Fruit fly (Drosophila melanogaster) whole organism, embryonic: ENCODE data around the gene Wdr62.
A peak's percentile ranks its signal among the peaks of the same experiment; 100 is the strongest.

Source experiments
- Aef1 ChIP-seq: fragments of 200-800 bp; sonication (Bioruptor generic); IDR thresholded peaks from 3 replicates; pipeline ENCODE4 v1.3.6; 2022; ENCODE audit warnings: missing biosample characterization, missing genetic modification characterization
- CG10147 ChIP-seq: fragments of 200-800 bp; sonication (Bioruptor generic); optimal IDR thresholded peaks from 2 replicates; lab custom pipeline; 2019; ENCODE audit warnings: missing biosample characterization, mild to moderate bottlenecking, missing genetic modification characterization, moderate library complexity
- CG10462 ChIP-seq: fragments of 200-800 bp; sonication (Bioruptor generic); optimal IDR thresholded peaks from 2 replicates; lab custom pipeline; 2016; ENCODE audit warnings: missing biosample characterization, missing genetic modification characterization
- CG13287 ChIP-seq: fragments of 200-800 bp; sonication (Bioruptor generic); IDR thresholded peaks from 2 replicates; pipeline ENCODE4 v1.3.6; 2022; ENCODE audit warnings: missing biosample characterization, missing genetic modification characterization; ENCODE audit not compliant: partially characterized antibody
- CG13424 ChIP-seq: fragments of 200-800 bp; sonication (Bioruptor generic); optimal IDR thresholded peaks from 2 replicates; lab custom pipeline; 2019; ENCODE audit warnings: missing biosample characterization, mild to moderate bottlenecking, missing genetic modification characterization, moderate library complexity
- CG14667 ChIP-seq: fragments of 200-800 bp; sonication (Bioruptor generic); IDR thresholded peaks from 2 replicates; pipeline ENCODE4 v1.3.6; 2022; ENCODE audit warnings: missing biosample characterization, missing genetic modification characterization
- CG14965 ChIP-seq: fragments of 200-800 bp; sonication (Bioruptor generic); optimal IDR thresholded peaks from 2 replicates; lab custom pipeline; 2016; ENCODE audit warnings: missing biosample characterization, missing genetic modification characterization, borderline replicate concordance
- CG17328 ChIP-seq: fragments of 200-800 bp; sonication (Bioruptor generic); IDR thresholded peaks from 2 replicates; pipeline ENCODE4 v1.3.6; 2022; ENCODE audit warnings: missing biosample characterization, missing genetic modification characterization
- CG17568 ChIP-seq: fragments of 200-800 bp; sonication (Bioruptor generic); optimal IDR thresholded peaks from 2 replicates; lab custom pipeline; 2018; ENCODE audit warnings: missing biosample characterization, mild to moderate bottlenecking, missing genetic modification characterization, moderate library complexity
- CG17612 ChIP-seq: fragments of 200-800 bp; sonication (Bioruptor generic); IDR thresholded peaks from 2 replicates; pipeline ENCODE4 v1.3.6; 2022; ENCODE audit warnings: missing biosample characterization, missing genetic modification characterization
- CG17829 ChIP-seq: fragments of 200-800 bp; optimal IDR thresholded peaks from 2 replicates; lab custom pipeline; 2019; ENCODE audit warnings: missing biosample characterization, mild to moderate bottlenecking, missing genetic modification characterization, moderate library complexity
- CG17912 ChIP-seq: fragments of 200-800 bp; sonication (Bioruptor generic); optimal IDR thresholded peaks from 2 replicates; lab custom pipeline; 2018; ENCODE audit warnings: missing biosample characterization, mild to moderate bottlenecking, missing genetic modification characterization
- CG18011 ChIP-seq: fragments of 200-800 bp; sonication (Bioruptor generic); optimal IDR thresholded peaks from 2 replicates; lab custom pipeline; 2017; ENCODE audit warnings: missing biosample characterization, missing genetic modification characterization, mild to moderate bottlenecking, moderate library complexity, missing genotype
- CG18262 ChIP-seq: fragments of 200-800 bp; optimal IDR thresholded peaks from 3 replicates; lab custom pipeline; 2019; ENCODE audit warnings: missing biosample characterization, mild to moderate bottlenecking, missing genetic modification characterization, moderate library complexity
- CG30020 ChIP-seq: fragments of 200-800 bp; optimal IDR thresholded peaks from 2 replicates; lab custom pipeline; 2019; ENCODE audit warnings: missing biosample characterization, mild to moderate bottlenecking, missing genetic modification characterization, moderate library complexity
- CG32532 ChIP-seq: fragments of 200-800 bp; sonication (Bioruptor generic); IDR thresholded peaks from 2 replicates; pipeline ENCODE4 v1.3.6; 2022; ENCODE audit warnings: missing biosample characterization, missing genetic modification characterization
- CG3281 ChIP-seq: fragments of 200-800 bp; sonication (Bioruptor generic); optimal IDR thresholded peaks from 3 replicates; lab custom pipeline; 2017; ENCODE audit warnings: missing biosample characterization, mild to moderate bottlenecking, missing genetic modification characterization
- CG3726 ChIP-seq: fragments of 200-800 bp; sonication (Bioruptor generic); IDR thresholded peaks from 3 replicates; pipeline ENCODE4, ENCODE4 v1.3.6; 2022; ENCODE audit warnings: missing biosample characterization, missing genetic modification characterization
- CG7745 ChIP-seq: fragments of 200-800 bp; sonication (Bioruptor generic); optimal IDR thresholded peaks from 2 replicates; lab custom pipeline; 2018; ENCODE audit warnings: missing biosample characterization, mild to moderate bottlenecking, missing genetic modification characterization, moderate library complexity
- CG8089 ChIP-seq: fragments of 200-800 bp; sonication (Bioruptor generic); optimal IDR thresholded peaks from 3 replicates; lab custom pipeline; 2016; ENCODE audit warnings: missing biosample characterization, missing genetic modification characterization
- CG8478 ChIP-seq: fragments of >200 bp; optimal IDR thresholded peaks from 2 replicates; lab custom pipeline; 2018
- CTCF ChIP-seq: fragments of 200-800 bp; sonication (Bioruptor generic); optimal IDR thresholded peaks from 2 replicates; lab custom pipeline; 2017; ENCODE audit warnings: missing biosample characterization, mild to moderate bottlenecking, missing genetic modification characterization, moderate library complexity
- CoRest ChIP-seq: fragments of 200-800 bp; sonication (Bioruptor generic); optimal IDR thresholded peaks from 3 replicates; lab custom pipeline; 2018; ENCODE audit warnings: missing biosample characterization, mild to moderate bottlenecking, missing genetic modification characterization, moderate library complexity
- D ChIP-seq, 2 experiments: fragments of 200-800 bp in 1 of 2; fragments of >200 bp in 1 of 2; sonication (Bioruptor generic) in 1 of 2; optimal IDR thresholded peaks; 2 replicates in 1 of 2; 3 replicates in 1 of 2; lab custom pipeline; 2017; ENCODE audit warnings: mild to moderate bottlenecking in 1 of 2, missing biosample characterization in 1 of 2, missing genetic modification characterization in 1 of 2, missing genetic modification reagents in 1 of 2
- D19B ChIP-seq: fragments of 200-800 bp; sonication (Bioruptor generic); optimal IDR thresholded peaks from 2 replicates; lab custom pipeline; 2017; ENCODE audit warnings: missing biosample characterization, mild to moderate bottlenecking, missing genetic modification characterization
- NfI ChIP-seq: fragments of 200-800 bp; sonication (Bioruptor generic); optimal IDR thresholded peaks from 3 replicates; lab custom pipeline; 2018; ENCODE audit warnings: missing biosample characterization, mild to moderate bottlenecking, missing genetic modification characterization, moderate library complexity
- Ptx1 ChIP-seq: fragments of 200-800 bp; sonication (Bioruptor generic); IDR thresholded peaks from 2 replicates; pipeline ENCODE4 v1.3.6; 2022; ENCODE audit warnings: missing biosample characterization, missing genetic modification characterization
- Trl ChIP-seq, 3 experiments: fragments of >200 bp in 2 of 3; fragments of 200-800 bp in 1 of 3; sonication (Bioruptor generic) in 1 of 3; optimal IDR thresholded peaks; 2 replicates in 1 of 3; 3 replicates in 2 of 3; lab custom pipeline; 2016 to 2017; ENCODE audit warnings: missing biosample characterization in 1 of 3, missing genetic modification characterization in 1 of 3
- YL-1 ChIP-seq: fragments of 200-800 bp; sonication (Bioruptor generic); optimal IDR thresholded peaks from 3 replicates; lab custom pipeline; 2017; ENCODE audit warnings: missing biosample characterization, mild to moderate bottlenecking, missing genetic modification characterization
- ac ChIP-seq: fragments of 200-800 bp; sonication (Bioruptor generic); optimal IDR thresholded peaks from 3 replicates; lab custom pipeline; 2017; ENCODE audit warnings: missing biosample characterization, mild to moderate bottlenecking, missing genetic modification characterization
- amos ChIP-seq: fragments of 200-800 bp; sonication (Bioruptor generic); IDR thresholded peaks from 2 replicates; pipeline ENCODE4 v1.3.6; 2022; ENCODE audit warnings: missing biosample characterization, missing genetic modification characterization; ENCODE audit not compliant: partially characterized antibody
- crol ChIP-seq: fragments of 200-800 bp; sonication (Bioruptor generic); IDR thresholded peaks from 2 replicates; pipeline ENCODE4 v1.3.6; 2022; ENCODE audit warnings: missing biosample characterization, missing genetic modification characterization
- dati ChIP-seq: fragments of 200-800 bp; sonication (Bioruptor generic); IDR thresholded peaks from 2 replicates; pipeline ENCODE4 v1.3.6; 2022; ENCODE audit warnings: missing biosample characterization, missing genetic modification characterization
- dimm ChIP-seq: fragments of 200-800 bp; sonication (Bioruptor generic); IDR thresholded peaks from 2 replicates; pipeline ENCODE4 v1.3.6; 2022; ENCODE audit warnings: missing biosample characterization, missing genetic modification characterization
- disco-r ChIP-seq: fragments of 200-800 bp; sonication (Bioruptor generic); optimal IDR thresholded peaks from 2 replicates; lab custom pipeline; 2016; ENCODE audit warnings: missing biosample characterization, missing genetic modification characterization
- ewg ChIP-seq: fragments of 200-800 bp; sonication (Bioruptor generic); optimal IDR thresholded peaks from 3 replicates; lab custom pipeline; 2017; ENCODE audit warnings: mild to moderate bottlenecking, missing biosample characterization, missing genetic modification reagents, missing genetic modification characterization
- exex ChIP-seq: fragments of 200-800 bp; sonication (Bioruptor generic); optimal IDR thresholded peaks from 4 replicates; lab custom pipeline; 2018; ENCODE audit warnings: missing biosample characterization, mild to moderate bottlenecking, missing genetic modification characterization, moderate library complexity
- gcm ChIP-seq: fragments of 200-800 bp; sonication (Bioruptor generic); optimal IDR thresholded peaks from 2 replicates; lab custom pipeline; 2019; ENCODE audit warnings: missing biosample characterization, mild to moderate bottlenecking, missing genetic modification characterization, moderate library complexity
- gcm2 ChIP-seq: fragments of 200-800 bp; sonication (Bioruptor generic); optimal IDR thresholded peaks from 2 replicates; lab custom pipeline; 2016; ENCODE audit warnings: missing biosample characterization, missing genetic modification characterization
- ind ChIP-seq: fragments of 200-800 bp; sonication (Bioruptor generic); optimal IDR thresholded peaks from 3 replicates; lab custom pipeline; 2016; ENCODE audit warnings: missing biosample characterization, missing genetic modification characterization
- nmo ChIP-seq: fragments of 200-800 bp; sonication (Bioruptor generic); optimal IDR thresholded peaks from 2 replicates; lab custom pipeline; 2018; ENCODE audit warnings: missing biosample characterization, mild to moderate bottlenecking, missing genetic modification characterization, moderate library complexity
- nom ChIP-seq: fragments of 200-800 bp; sonication (Bioruptor generic); optimal IDR thresholded peaks from 2 replicates; lab custom pipeline; 2017; ENCODE audit warnings: missing biosample characterization, missing genetic modification characterization, mild to moderate bottlenecking, moderate library complexity, missing genetic modification reagents
- schlank ChIP-seq: fragments of 200-800 bp; sonication (Bioruptor generic); optimal IDR thresholded peaks from 2 replicates; lab custom pipeline; 2018; ENCODE audit warnings: missing biosample characterization, mild to moderate bottlenecking, missing genetic modification characterization
- sna ChIP-seq: fragments of 200-800 bp; sonication (Bioruptor generic); IDR thresholded peaks from 2 replicates; pipeline ENCODE4 v1.3.6; 2022; ENCODE audit warnings: missing biosample characterization, missing genetic modification characterization; ENCODE audit not compliant: partially characterized antibody
- tup ChIP-seq: fragments of 200-800 bp; sonication (Bioruptor generic); optimal IDR thresholded peaks from 2 replicates; lab custom pipeline; 2016; ENCODE audit warnings: missing biosample characterization, mild to moderate bottlenecking, missing genetic modification characterization, moderate library complexity
- tx ChIP-seq: fragments of 200-800 bp; sonication (Bioruptor generic); optimal IDR thresholded peaks from 2 replicates; lab custom pipeline; 2016; ENCODE audit warnings: missing biosample characterization, missing genetic modification characterization
- vfl ChIP-seq: fragments of 200-800 bp; sonication (Bioruptor generic); optimal IDR thresholded peaks from 2 replicates; lab custom pipeline; 2016; ENCODE audit warnings: missing biosample characterization, missing genetic modification characterization
- vvl ChIP-seq: fragments of 200-800 bp; sonication (Bioruptor generic); IDR thresholded peaks from 2 replicates; pipeline ENCODE4 v1.3.6; 2022; ENCODE audit warnings: missing biosample characterization, missing genetic modification characterization
- z ChIP-seq: fragments of 200-800 bp; sonication (Bioruptor generic); IDR thresholded peaks from 3 replicates; pipeline ENCODE4 v1.3.6; 2022; ENCODE audit warnings: missing biosample characterization, missing genetic modification characterization
- zen ChIP-seq: fragments of 200-800 bp; sonication (Bioruptor generic); optimal IDR thresholded peaks from 3 replicates; lab custom pipeline; 2018; ENCODE audit warnings: missing biosample characterization, mild to moderate bottlenecking, missing genetic modification characterization, moderate library complexity

Wdr62 gene

dm6 chr2L:1970312-1970929 is 86.0 kb downstream of the Wdr62 start, which contains the start of gene erm (continued):
- no peak for TF ChIP-seq CG17612 (GFP tag; lab: Robert Waterston, UW)
- peak; percentile 43 for TF ChIP-seq gcm (GFP tag; lab: Kevin White, UChicago)
- peak; percentile 67; the same call in 1 of the 3 replicates for TF ChIP-seq z
- TF ChIP-seq vfl (GFP tag; lab: Kevin White, UChicago), result no peak
- no peak for TF ChIP-seq ind (GFP tag; lab: Kevin White, UChicago)
- no peak for TF ChIP-seq CG17568
- TF ChIP-seq schlank (tag; lab: Kevin White, UChicago), result no peak
- TF ChIP-seq CG10147 (GFP tag; lab: Kevin White, UChicago), result no peak
- no peak for TF ChIP-seq CG3281 (GFP tag; lab: Kevin White, UChicago)
- no peak for TF ChIP-seq tx (GFP tag; lab: Kevin White, UChicago)
- TF ChIP-seq CG10462 (GFP tag; lab: Kevin White, UChicago), result no peak
- no peak for TF ChIP-seq exex (tag; lab: Kevin White, UChicago)
- peak; percentile 44 for TF ChIP-seq nmo
- TF ChIP-seq CG3726 (GFP tag; lab: Robert Waterston, UW), result no peak
- no peak for TF ChIP-seq CG13424
- TF ChIP-seq gcm2 (GFP tag; lab: Kevin White, UChicago), result no peak
- peak; percentile 79 for TF ChIP-seq ewg (GFP tag; lab: Kevin White, UChicago)
- peak; percentile 63 for TF ChIP-seq CG8478 (lab: Kevin White, UChicago)
- no peak for TF ChIP-seq CG17912 (GFP tag; lab: Kevin White, UChicago)
- TF ChIP-seq D19B, result no peak
- TF ChIP-seq NfI (GFP tag; lab: Kevin White, UChicago), result no peak
- no peak for TF ChIP-seq dati
- TF ChIP-seq YL-1, result no peak
- no peak for TF ChIP-seq nom
- peak; percentile 27 to 76 for TF ChIP-seq Trl (optimal IDR thresholded peaks at IDR 0.05; lab: Kevin White, UChicago)
- peak; percentile 57 for TF ChIP-seq Trl (GFP tag; optimal IDR thresholded peaks at IDR 0.05; lab: Kevin White, UChicago)
- TF ChIP-seq CG32532, result peak; percentile 29; the same call in 1 of the 2 replicates
- TF ChIP-seq amos (GFP tag; lab: Robert Waterston, UW), result no peak
- TF ChIP-seq crol (GFP tag; lab: Robert Waterston, UW), result peak; percentile 91
- no peak for TF ChIP-seq CG14965
- TF ChIP-seq CG17829 (tag; lab: Kevin White, UChicago), result peak; percentile 16
- peak; percentile 57 for TF ChIP-seq zen (tag; lab: Kevin White, UChicago)
- TF ChIP-seq CG18011 (GFP tag; lab: Kevin White, UChicago), result no peak
- TF ChIP-seq CG8089 (GFP tag; lab: Kevin White, UChicago), result no peak
- peak; percentile 75 for TF ChIP-seq Aef1 (GFP tag; lab: Robert Waterston, UW)
- no peak for TF ChIP-seq tup
- TF ChIP-seq sna (GFP tag; lab: Robert Waterston, UW), result peak; percentile 49; the same call in 1 of the 2 replicates
- no peak for TF ChIP-seq disco-r
- TF ChIP-seq dimm (GFP tag; lab: Robert Waterston, UW), result no peak
- no peak for TF ChIP-seq Ptx1 (GFP tag; lab: Robert Waterston, UW)
- TF ChIP-seq CG30020 (tag; lab: Kevin White, UChicago), result no peak
- no peak for TF ChIP-seq D (optimal IDR thresholded peaks at IDR 0.05; lab: Kevin White, UChicago)
- TF ChIP-seq D (GFP tag; optimal IDR thresholded peaks at IDR 0.05; lab: Kevin White, UChicago), result no peak
- TF ChIP-seq CG14667 (GFP tag; lab: Robert Waterston, UW), result no peak
- TF ChIP-seq CoRest (tag; lab: Kevin White, UChicago), result peak; percentile 63
- TF ChIP-seq CG7745 (tag; lab: Kevin White, UChicago), result no peak
- TF ChIP-seq vvl, result peak; percentile 49; the same call in 1 of the 2 replicates
- peak; percentile 19 for TF ChIP-seq ac
- TF ChIP-seq CTCF (GFP tag; lab: Kevin White, UChicago), result no peak
- TF ChIP-seq CG18262, result no peak
- no peak for TF ChIP-seq CG17328 (GFP tag; lab: Robert Waterston, UW)
- peak; percentile 28 for TF ChIP-seq CG13287 (GFP tag; lab: Robert Waterston, UW)
